Fruit fly (Drosophila melanogaster) whole organism, prepupa: ENCODE data around the gene CG14736.

Source experiments
- Blimp-1 ChIP-seq: fragments of 200-800 bp; sonication (Bioruptor generic); optimal IDR thresholded peaks from 3 replicates; lab custom pipeline; 2017; ENCODE audit warnings: missing biosample characterization, missing genetic modification characterization, mild to moderate bottlenecking, moderate library complexity, missing genetic modification reagents
- CG10631 ChIP-seq: fragments of 200-800 bp; sonication (Bioruptor generic); optimal IDR thresholded peaks from 2 replicates; lab custom pipeline; 2016; ENCODE audit warnings: missing biosample characterization, missing genetic modification characterization
- CG11294 ChIP-seq: fragments of 200-800 bp; sonication (Bioruptor generic); IDR thresholded peaks from 2 replicates; pipeline ENCODE4 v1.3.6; 2022; ENCODE audit warnings: missing biosample characterization, missing genetic modification characterization
- CG11902 ChIP-seq: fragments of 200-800 bp; sonication (Bioruptor generic); optimal IDR thresholded peaks from 3 replicates; lab custom pipeline; 2016; ENCODE audit warnings: missing biosample characterization, missing genetic modification characterization
- CG15336 ChIP-seq: fragments of 200-800 bp; sonication (Bioruptor generic); IDR thresholded peaks from 2 replicates; pipeline ENCODE4 v1.3.6; 2022; ENCODE audit warnings: missing biosample characterization, missing genetic modification characterization
- CG16779 ChIP-seq: fragments of 200-800 bp; sonication (Bioruptor generic); optimal IDR thresholded peaks from 3 replicates; lab custom pipeline; 2017; ENCODE audit warnings: missing biosample characterization, mild to moderate bottlenecking, missing genetic modification characterization
- CG31627 ChIP-seq: fragments of 200-800 bp; sonication (Bioruptor generic); optimal IDR thresholded peaks from 3 replicates; lab custom pipeline; 2016; ENCODE audit warnings: missing biosample characterization, missing genetic modification characterization
- CG32006 ChIP-seq: fragments of 200-800 bp; sonication (Bioruptor generic); optimal IDR thresholded peaks from 3 replicates; lab custom pipeline; 2017; ENCODE audit warnings: missing biosample characterization, mild to moderate bottlenecking, missing genetic modification characterization
- CG3919 ChIP-seq: fragments of 200-800 bp; sonication (Bioruptor generic); optimal IDR thresholded peaks from 3 replicates; lab custom pipeline; 2016; ENCODE audit warnings: missing biosample characterization, missing genetic modification characterization
- CG4318 ChIP-seq: fragments of 200-800 bp; sonication (Bioruptor generic); optimal IDR thresholded peaks from 3 replicates; lab custom pipeline; 2017; ENCODE audit warnings: missing biosample characterization, mild to moderate bottlenecking, missing genetic modification characterization
- CG6163 ChIP-seq: fragments of 200-800 bp; sonication (Bioruptor generic); IDR thresholded peaks from 3 replicates; pipeline ENCODE4 v1.3.6; 2022; ENCODE audit warnings: missing biosample characterization, missing genetic modification characterization
- CG6276 ChIP-seq: fragments of 200-800 bp; sonication (Bioruptor generic); optimal IDR thresholded peaks from 2 replicates; lab custom pipeline; 2017; ENCODE audit warnings: missing biosample characterization, mild to moderate bottlenecking, missing genetic modification characterization
- CG6792 ChIP-seq: fragments of 200-800 bp; sonication (Bioruptor generic); optimal IDR thresholded peaks from 3 replicates; lab custom pipeline; 2016; ENCODE audit warnings: missing biosample characterization, missing genetic modification characterization
- CG6808 ChIP-seq: fragments of 200-800 bp; sonication (Bioruptor generic); optimal IDR thresholded peaks from 3 replicates; lab custom pipeline; 2017; ENCODE audit warnings: missing biosample characterization, missing genetic modification characterization, mild to moderate bottlenecking, moderate library complexity, missing genetic modification reagents
- CG6854 ChIP-seq: fragments of 200-800 bp; sonication (Bioruptor generic); optimal IDR thresholded peaks from 2 replicates; lab custom pipeline; 2017; ENCODE audit warnings: missing biosample characterization, mild to moderate bottlenecking, missing genetic modification characterization
- CG8119 ChIP-seq: fragments of 200-800 bp; sonication (Bioruptor generic); IDR thresholded peaks from 3 replicates; pipeline ENCODE4 v1.3.6; 2022; ENCODE audit warnings: missing biosample characterization, missing genetic modification characterization
- CG8632 ChIP-seq: fragments of 200-800 bp; sonication (Bioruptor generic); optimal IDR thresholded peaks from 3 replicates; lab custom pipeline; 2016; ENCODE audit warnings: missing biosample characterization, missing genetic modification characterization
- Eip75B ChIP-seq: fragments of 200-800 bp; sonication (Bioruptor generic); optimal IDR thresholded peaks from 3 replicates; lab custom pipeline; 2016; ENCODE audit warnings: missing biosample characterization, missing genetic modification characterization
- Eip78C ChIP-seq: fragments of 200-800 bp; sonication (Bioruptor generic); peaks from one replicate; lab custom pipeline; 2016; ENCODE audit warnings: missing biosample characterization, missing genetic modification characterization
- Ets21C ChIP-seq: fragments of 200-800 bp; sonication (Bioruptor generic); optimal IDR thresholded peaks from 3 replicates; lab custom pipeline; 2016; ENCODE audit warnings: missing biosample characterization, missing genetic modification characterization
- Ets96B ChIP-seq: fragments of 200-800 bp; optimal IDR thresholded peaks from 2 replicates; lab custom pipeline; 2019; ENCODE audit warnings: missing biosample characterization, mild to moderate bottlenecking, missing genetic modification characterization, moderate library complexity
- Hr38 ChIP-seq: sonication (Bioruptor generic); optimal IDR thresholded peaks from 2 replicates; lab custom pipeline; 2016; ENCODE audit warnings: missing biosample characterization, missing genetic modification characterization
- Hr39 ChIP-seq: fragments of 200-800 bp; sonication (Bioruptor generic); optimal IDR thresholded peaks from 2 replicates; lab custom pipeline; 2016; ENCODE audit warnings: missing biosample characterization, missing genetic modification characterization
- Hr4 ChIP-seq: fragments of 200-800 bp; sonication (Bioruptor generic); optimal IDR thresholded peaks from 3 replicates; lab custom pipeline; 2016; ENCODE audit warnings: missing biosample characterization, missing genetic modification characterization
- Lpt ChIP-seq: fragments of 200-800 bp; sonication (Bioruptor generic); optimal IDR thresholded peaks from 3 replicates; lab custom pipeline; 2016; ENCODE audit warnings: missing biosample characterization, missing genetic modification characterization
- OdsH ChIP-seq: fragments of 200-800 bp; sonication (Bioruptor generic); optimal IDR thresholded peaks from 3 replicates; lab custom pipeline; 2016; ENCODE audit warnings: missing biosample characterization, missing genetic modification characterization
- Sox102F ChIP-seq: fragments of 200-800 bp; sonication (Bioruptor generic); optimal IDR thresholded peaks from 2 replicates; lab custom pipeline; 2016; ENCODE audit warnings: missing biosample characterization, mild to moderate bottlenecking, missing genetic modification characterization
- Sox14 ChIP-seq: fragments of 200-800 bp; sonication (Bioruptor generic); optimal IDR thresholded peaks from 3 replicates; lab custom pipeline; 2016; ENCODE audit warnings: missing biosample characterization, missing genetic modification characterization
- Sox15 ChIP-seq: fragments of 200-800 bp; sonication (Bioruptor generic); optimal IDR thresholded peaks from 3 replicates; lab custom pipeline; 2016; ENCODE audit warnings: missing biosample characterization, missing genetic modification characterization
- achi ChIP-seq: fragments of 200-800 bp; sonication (Bioruptor generic); optimal IDR thresholded peaks from 3 replicates; lab custom pipeline; 2016; ENCODE audit warnings: missing biosample characterization, missing genetic modification characterization
- acj6 ChIP-seq: fragments of 200-800 bp; sonication (Bioruptor generic); optimal IDR thresholded peaks from 3 replicates; lab custom pipeline; 2016; ENCODE audit warnings: missing biosample characterization, missing genetic modification characterization
- dac ChIP-seq: fragments of 200-800 bp; sonication (Bioruptor generic); optimal IDR thresholded peaks from 2 replicates; lab custom pipeline; 2017; ENCODE audit warnings: missing biosample characterization, mild to moderate bottlenecking, missing genetic modification characterization
- dsx ChIP-seq: fragments of 200-800 bp; optimal IDR thresholded peaks from 3 replicates; lab custom pipeline; 2019; ENCODE audit warnings: missing biosample characterization, mild to moderate bottlenecking, missing genetic modification characterization, moderate library complexity; ENCODE audit not compliant: poor library complexity, severe bottlenecking
- eg ChIP-seq: fragments of 200-800 bp; sonication (Bioruptor generic); IDR thresholded peaks from 3 replicates; pipeline ENCODE4 v1.3.6; 2022; ENCODE audit warnings: missing biosample characterization, missing genetic modification characterization
- fd59A ChIP-seq: fragments of 200-800 bp; sonication (Bioruptor generic); optimal IDR thresholded peaks from 2 replicates; lab custom pipeline; 2017; ENCODE audit warnings: missing biosample characterization, mild to moderate bottlenecking, missing genetic modification characterization, missing genetic modification reagents
- fd85E ChIP-seq: fragments of 200-800 bp; sonication (Bioruptor generic); optimal IDR thresholded peaks from 3 replicates; lab custom pipeline; 2016; ENCODE audit warnings: missing biosample characterization, missing genetic modification characterization
- fkh ChIP-seq: fragments of 200-800 bp; sonication (Bioruptor generic); optimal IDR thresholded peaks from 3 replicates; lab custom pipeline; 2017; ENCODE audit warnings: missing biosample characterization, mild to moderate bottlenecking, missing genetic modification characterization, moderate library complexity
- lz ChIP-seq: fragments of 200-800 bp; sonication (Bioruptor generic); optimal IDR thresholded peaks from 3 replicates; lab custom pipeline; 2016; ENCODE audit warnings: missing biosample characterization, missing genetic modification characterization
- net ChIP-seq: fragments of 200-800 bp; sonication (Bioruptor generic); optimal IDR thresholded peaks from 3 replicates; lab custom pipeline; 2016; ENCODE audit warnings: missing biosample characterization, missing genetic modification characterization
- salr ChIP-seq, 2 experiments: fragments of 200-800 bp; sonication (Bioruptor generic); optimal IDR thresholded peaks; 3 replicates each; lab custom pipeline; 2016 to 2018; ENCODE audit warnings: missing biosample characterization in 2 of 2, missing genetic modification characterization in 2 of 2, mild to moderate bottlenecking in 1 of 2
- spab ChIP-seq: fragments of 200-800 bp; sonication (Bioruptor generic); optimal IDR thresholded peaks from 2 replicates; lab custom pipeline; 2017; ENCODE audit warnings: missing biosample characterization, mild to moderate bottlenecking, missing genetic modification characterization, missing genetic modification reagents
- ss ChIP-seq, 2 experiments: fragments of 200-800 bp; sonication (Bioruptor generic); optimal IDR thresholded peaks; 2 replicates in 1 of 2; 3 replicates in 1 of 2; lab custom pipeline; 2017 to 2018; ENCODE audit warnings: mild to moderate bottlenecking in 2 of 2, missing biosample characterization in 2 of 2, missing genetic modification characterization in 2 of 2, moderate library complexity in 1 of 2
- svp ChIP-seq: fragments of 200-800 bp; sonication (Bioruptor generic); peaks from one replicate; lab custom pipeline; 2016; ENCODE audit warnings: missing biosample characterization, missing genetic modification characterization
- topi ChIP-seq: fragments of 200-800 bp; sonication (Bioruptor generic); optimal IDR thresholded peaks from 3 replicates; lab custom pipeline; 2016; ENCODE audit warnings: missing biosample characterization, missing genetic modification characterization
- vri ChIP-seq: fragments of 200-800 bp; sonication (Bioruptor generic); optimal IDR thresholded peaks from 3 replicates; lab custom pipeline; 2016; ENCODE audit warnings: missing biosample characterization, mild to moderate bottlenecking, missing genetic modification characterization

CG14736 gene

DNA sequence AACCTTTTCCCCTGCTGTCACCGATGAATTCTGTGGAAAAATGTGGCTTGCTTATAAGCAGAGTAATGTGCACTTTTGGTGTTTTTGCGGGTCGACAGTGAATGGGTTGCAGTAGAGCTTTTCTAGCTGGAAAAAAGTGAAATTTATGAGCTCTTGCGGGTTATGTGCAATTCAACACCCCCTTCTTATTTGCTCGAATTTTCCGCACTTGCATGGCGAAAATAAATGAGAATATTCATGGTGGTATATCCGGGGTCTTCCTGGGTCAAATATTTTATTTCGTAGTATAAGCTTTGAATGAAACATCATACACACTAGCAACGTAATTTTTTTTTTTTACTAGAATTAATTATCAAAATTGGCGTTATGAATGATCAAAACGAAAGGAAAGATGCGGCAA, at the start of gene CG14736:
TSS of gene CG14736 (plus strand) at position 301 of the 400 bp plus-strand sequence.
- TF ChIP-seq lz (GFP tag; lab: Kevin White, UChicago) (no peak), fd85E (GFP tag; lab: Kevin White, UChicago) (no peak), CG32006 (GFP tag; lab: Kevin White, UChicago) (no peak), CG6276 (GFP tag; lab: Kevin White, UChicago) (no peak), Ets21C (no peak), CG6854 (GFP tag; lab: Kevin White, UChicago) (no peak), fd59A (GFP tag; lab: Kevin White, UChicago) (no peak), Eip78C (GFP tag; lab: Kevin White, UChicago) (no peak), ss (GFP tag; optimal IDR thresholded peaks at IDR 0.05; lab: Kevin White, UChicago) (no peak), CG6163 (no peak)

DNA sequence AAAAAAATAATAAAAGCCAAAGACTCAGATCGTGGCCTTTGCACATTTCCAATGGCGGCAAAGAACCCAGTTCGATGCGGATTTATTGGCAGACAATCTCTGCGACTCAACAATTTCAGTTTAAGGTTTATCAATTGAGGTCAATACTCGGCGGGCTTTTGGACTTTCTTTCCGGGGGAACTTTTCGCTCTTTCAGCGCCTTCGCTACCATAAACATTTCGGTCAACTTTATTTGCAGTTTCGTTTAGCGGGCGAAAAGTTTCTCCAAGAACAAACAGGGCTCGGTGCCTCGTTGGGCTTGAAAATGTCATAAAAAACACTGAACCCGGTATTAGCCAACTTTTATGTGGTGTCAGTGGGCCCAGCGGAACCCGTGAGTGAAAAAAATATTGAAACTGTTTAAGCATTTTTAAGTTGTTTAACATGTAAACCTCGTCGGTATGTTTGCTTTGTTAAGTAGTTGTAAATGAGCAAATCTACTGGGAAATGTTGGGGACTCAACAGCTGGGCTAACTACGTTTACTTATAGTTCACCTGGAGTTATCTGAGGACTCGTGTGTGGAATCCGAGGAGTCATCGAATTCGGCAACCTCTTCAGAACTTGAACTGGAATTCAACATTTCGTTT, 48.7 kb upstream of the CG14736 start:
- TF ChIP-seq spab (GFP tag; lab: Kevin White, UChicago) (no peak), CG31627 (GFP tag; lab: Kevin White, UChicago) (no peak), Sox15 (GFP tag; lab: Kevin White, UChicago) (no peak), CG6792 (GFP tag; lab: Kevin White, UChicago) (no peak), vri (GFP tag; lab: Kevin White, UChicago) (no peak), Blimp-1 (GFP tag; lab: Kevin White, UChicago) (peak; percentile 10), eg (GFP tag; lab: Robert Waterston, UW) (no peak), Ets21C (no peak), lz (GFP tag; lab: Kevin White, UChicago) (no peak), CG8632 (no peak), CG15336 (GFP tag; lab: Robert Waterston, UW) (no peak), fd85E (GFP tag; lab: Kevin White, UChicago) (no peak), dac (GFP tag; lab: Kevin White, UChicago) (no peak), achi (GFP tag; lab: Kevin White, UChicago) (no peak), fkh (GFP tag; lab: Kevin White, UChicago) (peak; percentile 60), CG6808 (GFP tag; lab: Kevin White, UChicago) (no peak), Eip78C (GFP tag; lab: Kevin White, UChicago) (peak; percentile 67), CG6163 (no peak), Hr38 (no peak), CG11294 (GFP tag; lab: Robert Waterston, UW) (no peak), Hr4 (GFP tag; lab: Kevin White, UChicago) (no peak), CG10631 (GFP tag; lab: Kevin White, UChicago) (no peak), CG6854 (GFP tag; lab: Kevin White, UChicago) (peak; percentile 80), Sox102F (GFP tag; lab: Kevin White, UChicago) (peak; percentile 23), topi (GFP tag; lab: Kevin White, UChicago) (no peak), svp (peak; percentile 90), CG4318 (no peak)

DNA sequence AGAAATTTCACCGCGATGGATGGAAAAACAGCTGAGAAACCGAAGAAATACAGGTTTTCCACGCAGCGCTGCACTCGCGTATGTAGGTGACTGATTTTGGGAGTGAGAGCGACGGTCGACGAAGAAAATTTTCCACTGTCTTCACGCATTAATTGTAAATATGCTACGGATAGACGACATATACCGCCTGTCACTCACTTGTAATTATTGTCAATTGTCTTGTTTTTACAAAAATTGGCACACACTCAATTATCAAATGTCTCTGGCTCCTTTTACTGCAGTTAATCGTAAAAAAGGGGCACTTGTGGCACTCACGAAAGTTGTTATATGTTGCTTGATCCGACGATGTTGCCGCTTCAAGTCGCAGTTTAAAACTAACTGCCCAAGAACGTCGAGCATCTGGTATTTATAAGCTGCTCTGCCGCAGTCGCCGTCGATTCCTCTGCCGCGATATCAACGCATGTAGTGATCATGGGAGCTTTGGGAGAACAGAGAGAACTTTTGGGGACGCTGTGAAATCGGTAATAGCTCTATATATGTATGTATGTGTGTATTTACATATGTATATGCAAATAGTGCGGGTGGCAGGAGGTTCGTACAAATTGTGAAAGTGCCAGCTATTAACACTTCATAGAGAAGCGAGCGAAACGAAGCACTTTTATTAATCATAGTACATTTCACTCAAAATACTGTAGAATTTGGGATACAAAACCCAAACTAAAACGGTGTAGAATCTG, 47.2 kb upstream of the CG14736 start, which contains the start of gene mfas:
TSS of gene mfas (minus strand) at position 382 of the 737 bp plus-strand sequence.
- TF ChIP-seq OdsH (GFP tag; lab: Kevin White, UChicago), result no peak
- TF ChIP-seq CG16779 (tag; lab: Kevin White, UChicago), result peak; percentile 0
- peak; percentile 17 for TF ChIP-seq Eip75B (GFP tag; lab: Kevin White, UChicago)
- TF ChIP-seq Hr38, result no peak
- no peak for TF ChIP-seq salr (GFP tag; optimal IDR thresholded peaks at IDR 0.05; lab: Kevin White, UChicago)
- TF ChIP-seq Ets96B (tag; lab: Kevin White, UChicago), result no peak
- TF ChIP-seq ss (GFP tag; optimal IDR thresholded peaks at IDR 0.05; lab: Kevin White, UChicago), result no peak
- no peak for TF ChIP-seq CG8119 (GFP tag; lab: Robert Waterston, UW)
- peak; percentile 42 for TF ChIP-seq Lpt
- no peak for TF ChIP-seq net
- TF ChIP-seq acj6 (GFP tag; lab: Kevin White, UChicago), result no peak
- TF ChIP-seq CG10631 (GFP tag; lab: Kevin White, UChicago), result no peak
- no peak for TF ChIP-seq Sox14 (GFP tag; lab: Kevin White, UChicago)
- peak; percentile 44 for TF ChIP-seq Eip78C (GFP tag; lab: Kevin White, UChicago)
- no peak for TF ChIP-seq fd59A (GFP tag; lab: Kevin White, UChicago)
- no peak for TF ChIP-seq Sox102F (GFP tag; lab: Kevin White, UChicago)
- TF ChIP-seq CG11902 (GFP tag; lab: Kevin White, UChicago), result no peak
- no peak for TF ChIP-seq Hr4 (GFP tag; lab: Kevin White, UChicago)
- peak; percentile 30; the same call in 1 of the 2 replicates for TF ChIP-seq CG15336 (GFP tag; lab: Robert Waterston, UW)
- peak; percentile 12 for TF ChIP-seq CG3919
- no peak for TF ChIP-seq CG31627 (GFP tag; lab: Kevin White, UChicago)
- TF ChIP-seq Hr39 (GFP tag; lab: Kevin White, UChicago), result no peak
- peak; percentile 53; the same call in 2 of the 3 replicates for TF ChIP-seq CG6163
- TF ChIP-seq dsx (GFP tag; lab: Kevin White, UChicago), result peak; percentile 33
